Fruit fly (Drosophila melanogaster): ENCODE results near the gene ND-13B.
A peak's percentile ranks its signal among the peaks of the same experiment; 100 is the strongest.

The ND-13B gene

DNA sequence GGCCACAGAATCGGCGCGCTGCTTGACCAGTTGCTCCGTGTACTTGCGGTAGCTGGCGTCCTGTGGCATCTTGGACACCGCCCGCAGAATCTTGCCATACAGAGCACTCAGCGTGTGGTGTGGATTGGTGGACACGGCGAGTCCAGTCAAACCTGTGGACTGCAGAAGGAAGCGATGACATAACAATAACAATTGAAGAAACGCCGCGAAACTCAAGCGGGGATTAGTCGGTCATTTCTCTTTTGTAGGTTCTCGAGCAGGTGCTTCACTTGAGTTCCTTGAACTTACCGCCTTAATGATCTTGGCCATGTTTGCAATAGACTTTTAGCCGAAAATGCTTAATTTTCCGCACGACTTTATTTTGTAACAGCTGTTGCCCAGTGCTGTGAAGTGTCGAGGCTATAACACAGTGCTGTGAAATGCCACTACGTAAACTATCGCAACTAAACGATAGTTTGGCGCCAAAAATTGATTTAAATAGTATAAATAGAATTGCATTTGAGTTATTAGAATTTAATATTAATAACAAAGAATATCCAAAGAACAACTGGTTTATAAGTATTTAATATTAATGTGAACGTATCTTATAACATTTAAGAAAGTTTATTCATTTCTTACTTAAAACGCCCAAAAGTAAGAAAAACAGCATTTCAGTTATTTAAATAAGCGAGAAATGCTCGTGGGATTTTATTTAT lies at the start of gene ND-13B (continued):
- TF ChIP-seq CG8089 (GFP tag; optimal IDR thresholded peaks at IDR 0.05) (no peak), Sry-δ (GFP tag; optimal IDR thresholded peaks at IDR 0.05) (peak; percentile 69), tup (GFP tag; optimal IDR thresholded peaks at IDR 0.05) (no peak), CG14965 (GFP tag; optimal IDR thresholded peaks at IDR 0.05; ENCODE audit: borderline replicate concordance) (no peak), sens (GFP tag) (peak; percentile 73), hbn (GFP tag; IDR thresholded peaks at IDR 0.05; ENCODE audit: partially characterized antibody) (peak; percentile 60; the same call in 1 of the 2 replicates), HLH54F (GFP tag; optimal IDR thresholded peaks at IDR 0.05) (peak; percentile 33), YL-1 (GFP tag; optimal IDR thresholded peaks at IDR 0.05) (peak; percentile 18), HLH4C (GFP tag; IDR thresholded peaks at IDR 0.05; ENCODE audit: partially characterized antibody) (peak; percentile 69), CG13624 (GFP tag; optimal IDR thresholded peaks at IDR 0.05) (peak; percentile 35), CHES-1-like (GFP tag; optimal IDR thresholded peaks at IDR 0.05) (peak; percentile 18), CG6791 (GFP tag; IDR thresholded peaks at IDR 0.05; ENCODE audit: partially characterized antibody) (peak; percentile 85), Fer1 (GFP tag; optimal IDR thresholded peaks at IDR 0.05) (peak; percentile 74), CG12299 (tag; optimal IDR thresholded peaks at IDR 0.05) (no peak), phol (tag; optimal IDR thresholded peaks at IDR 0.05) (peak; percentile 24), sna (GFP tag; IDR thresholded peaks at IDR 0.05; ENCODE audit: partially characterized antibody) (peak; percentile 61; the same call in 1 of the 2 replicates), pho (GFP tag; optimal IDR thresholded peaks at IDR 0.05) (peak; percentile 7), Six4 (GFP tag; optimal IDR thresholded peaks at IDR 0.05) (peak; percentile 3), caup (GFP tag; optimal IDR thresholded peaks at IDR 0.05; ENCODE audit: severe bottlenecking) (peak; percentile 67), CG4424 (GFP tag; optimal IDR thresholded peaks at IDR 0.05) (peak; percentile 59), Chrac-16 (GFP tag; optimal IDR thresholded peaks at IDR 0.05) (peak; percentile 9), CG7745 (tag; optimal IDR thresholded peaks at IDR 0.05) (peak; percentile 52), Bteb2 (GFP tag; optimal IDR thresholded peaks at IDR 0.05) (peak; percentile 0), crp (GFP tag; optimal IDR thresholded peaks at IDR 0.05) (peak; percentile 48 to 91), Pdp1 (GFP tag; optimal IDR thresholded peaks at IDR 0.05) (peak in 1 of 2 experiments; percentile 93), MTF-1 (GFP tag; optimal IDR thresholded peaks at IDR 0.05; ENCODE audit: borderline replicate concordance) (peak; percentile 1), ind (GFP tag; optimal IDR thresholded peaks at IDR 0.05) (peak; percentile 31), z (GFP tag; IDR thresholded peaks at IDR 0.05) (no peak), Meics (GFP tag; optimal IDR thresholded peaks at IDR 0.05) (peak; percentile 8), BEAF-32 (GFP tag; optimal IDR thresholded peaks at IDR 0.05) (peak; percentile 77), CG17385 (GFP tag; optimal IDR thresholded peaks at IDR 0.05) (no peak), Dp (GFP tag; optimal IDR thresholded peaks at IDR 0.05) (peak; percentile 91), CG3995 (GFP tag; optimal IDR thresholded peaks at IDR 0.05) (no peak), knrl (GFP tag; IDR thresholded peaks at IDR 0.05; ENCODE audit: partially characterized antibody) (peak; percentile 62; the same call in 2 of the 3 replicates), MESR4 (GFP tag; optimal IDR thresholded peaks at IDR 0.05) (peak; percentile 42), CG17186 (GFP tag; optimal IDR thresholded peaks at IDR 0.05) (peak; percentile 30), MBD-R2 (GFP tag; IDR thresholded peaks at IDR 0.05) (peak; percentile 88), CG15073 (GFP tag; optimal IDR thresholded peaks at IDR 0.05) (no peak), lab (GFP tag; optimal IDR thresholded peaks at IDR 0.05) (peak; percentile 67), CG1647 (GFP tag; optimal IDR thresholded peaks at IDR 0.05) (peak; percentile 47), vnd (GFP tag; IDR thresholded peaks at IDR 0.05; ENCODE audit: partially characterized antibody) (0 out of 3 replicates have a peak, but pooled peaks have one; percentile 22), bbx (GFP tag; IDR thresholded peaks at IDR 0.05; ENCODE audit: partially characterized antibody) (peak; percentile 81), twi (tag; optimal IDR thresholded peaks at IDR 0.05) (no peak), CG16863 (GFP tag; optimal IDR thresholded peaks at IDR 0.05) (no peak), mam (GFP tag; optimal IDR thresholded peaks at IDR 0.05) (peak; percentile 53), Xbp1 (GFP tag; optimal IDR thresholded peaks at IDR 0.05) (peak; percentile 4), CG18764 (GFP tag; optimal IDR thresholded peaks at IDR 0.05) (peak; percentile 18)
